Fruit fly (Drosophila melanogaster): Measurements from ENCODE around the gene CG12236.
A peak's percentile ranks its signal among the peaks of the same experiment; 100 is the strongest.

The CG12236 gene

DNA sequence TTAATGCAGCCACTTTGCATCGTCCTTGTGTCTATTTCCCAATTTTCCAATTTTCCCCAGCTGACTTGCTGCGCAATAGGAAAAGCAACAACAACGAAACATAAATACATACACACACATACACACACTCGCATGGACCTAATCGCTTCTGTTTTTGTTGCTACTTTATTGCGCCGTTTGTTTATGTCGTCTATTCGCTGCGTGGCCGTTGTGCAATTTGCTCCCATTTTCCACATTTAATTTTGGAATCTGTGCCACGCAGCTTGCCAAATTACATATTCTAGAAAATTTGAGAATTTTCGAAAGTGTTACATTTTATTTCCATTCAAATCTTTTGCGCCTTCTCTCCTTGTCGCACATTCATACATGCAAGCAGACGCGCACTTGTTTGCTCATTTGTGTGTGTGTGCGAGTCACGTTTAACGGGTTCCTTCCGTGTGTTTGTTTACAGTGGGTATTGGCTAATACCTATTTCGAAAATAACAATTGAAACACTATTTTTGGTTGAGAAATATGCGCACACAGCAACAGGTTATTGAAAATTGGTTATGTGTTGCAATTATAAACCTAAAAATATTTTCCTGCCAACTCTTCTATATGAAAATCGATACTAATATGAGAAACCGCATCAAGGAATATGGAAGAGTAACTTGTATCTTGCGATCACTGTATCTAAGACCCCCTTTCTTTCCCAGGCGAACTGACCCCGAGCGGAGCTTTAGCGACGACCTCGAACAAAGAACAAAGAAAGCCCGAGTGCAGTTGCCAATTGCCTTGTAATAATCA lies 27.6 kb upstream of the CG12236 start (continued):
- TF ChIP-seq zf30C (GFP tag; optimal IDR thresholded peaks at IDR 0.05) (no peak), NFAT (GFP tag; IDR thresholded peaks at IDR 0.05) (no peak), row (GFP tag; IDR thresholded peaks at IDR 0.05) (peak; percentile 81), Atf-2 (GFP tag; optimal IDR thresholded peaks at IDR 0.05) (peak; percentile 5), ftz-f1 (GFP tag; optimal IDR thresholded peaks at IDR 0.05) (no peak), Med (GFP tag) (peak; percentile 90), CG2875 (GFP tag; optimal IDR thresholded peaks at IDR 0.05) (peak; percentile 21), cg (GFP tag; optimal IDR thresholded peaks at IDR 0.05) (peak; percentile 95), sd (tag; optimal IDR thresholded peaks at IDR 0.05) (peak; percentile 64), NC2α (GFP tag; optimal IDR thresholded peaks at IDR 0.05) (no peak), dmrt99B (tag; optimal IDR thresholded peaks at IDR 0.05) (peak; percentile 64), CG18476 (GFP tag; optimal IDR thresholded peaks at IDR 0.05) (no peak), Adf1 (GFP tag; IDR thresholded peaks at IDR 0.05) (no peak), vvl (GFP tag; IDR thresholded peaks at IDR 0.05) (peak; percentile 51), CG16863 (GFP tag; optimal IDR thresholded peaks at IDR 0.05) (peak; percentile 22), pan (optimal IDR thresholded peaks at IDR 0.05) (no peak), pan (GFP tag; optimal IDR thresholded peaks at IDR 0.05 in 1 of 2, IDR thresholded peaks at IDR 0.05 in 1 of 2) (peak in 1 of 2 experiments; percentile 40), scrt (GFP tag; optimal IDR thresholded peaks at IDR 0.05) (peak; percentile 67), CG12219 (GFP tag; optimal IDR thresholded peaks at IDR 0.05) (peak; percentile 23), da (GFP tag; optimal IDR thresholded peaks at IDR 0.05) (no peak), Dip2 (GFP tag; IDR thresholded peaks at IDR 0.05) (no peak), p53 (GFP tag; optimal IDR thresholded peaks at IDR 0.05) (no peak), bbx (GFP tag; IDR thresholded peaks at IDR 0.05; ENCODE audit: partially characterized antibody) (no peak), disco-r (GFP tag; optimal IDR thresholded peaks at IDR 0.05) (no peak), sisA (GFP tag; IDR thresholded peaks at IDR 0.05) (no peak), CG3163 (GFP tag; optimal IDR thresholded peaks at IDR 0.05) (no peak), ems (GFP tag; optimal IDR thresholded peaks at IDR 0.05) (peak; percentile 35), CG9797 (GFP tag; optimal IDR thresholded peaks at IDR 0.05) (no peak), dan (GFP tag; IDR thresholded peaks at IDR 0.05) (no peak), Hr3 (GFP tag; optimal IDR thresholded peaks at IDR 0.05) (peak; percentile 36), CG10321 (GFP tag; IDR thresholded peaks at IDR 0.05) (no peak), CG4730 (GFP tag; IDR thresholded peaks at IDR 0.05) (no peak), sna (GFP tag; IDR thresholded peaks at IDR 0.05; ENCODE audit: partially characterized antibody) (no peak), HHEX (GFP tag; optimal IDR thresholded peaks at IDR 0.05) (no peak), Dfd (GFP tag; optimal IDR thresholded peaks at IDR 0.05) (no peak), TFAM (GFP tag; optimal IDR thresholded peaks at IDR 0.05) (no peak), dimm (GFP tag; IDR thresholded peaks at IDR 0.05) (no peak), CG14710 (tag; optimal IDR thresholded peaks at IDR 0.05) (peak; percentile 32), Vsx1 (GFP tag; optimal IDR thresholded peaks at IDR 0.05) (peak; percentile 4), D (optimal IDR thresholded peaks at IDR 0.05) (no peak), D (GFP tag; optimal IDR thresholded peaks at IDR 0.05) (peak; percentile 32), CG17612 (GFP tag; IDR thresholded peaks at IDR 0.05) (no peak), CG13894 (tag; optimal IDR thresholded peaks at IDR 0.05) (peak; percentile 30), ranshi (GFP tag; IDR thresholded peaks at IDR 0.05) (0 out of 2 replicates have a peak, but pooled peaks have one; percentile 27), Sry-δ (GFP tag; optimal IDR thresholded peaks at IDR 0.05) (no peak), E2f1 (GFP tag; IDR thresholded peaks at IDR 0.05) (0 out of 2 replicates have a peak, but pooled peaks have one; percentile 31), MTF-1 (GFP tag; optimal IDR thresholded peaks at IDR 0.05; ENCODE audit: borderline replicate concordance) (peak; percentile 45), CG5953 (GFP tag; IDR thresholded peaks at IDR 0.05) (no peak), emc (GFP tag; optimal IDR thresholded peaks at IDR 0.05) (no peak), Six4 (GFP tag; optimal IDR thresholded peaks at IDR 0.05) (no peak), lab (GFP tag; optimal IDR thresholded peaks at IDR 0.05) (peak; percentile 69)

All from whole organism, embryonic.